Worm (Caenorhabditis elegans): ENCODE measurements around the gene F16G10.7.

DNA sequence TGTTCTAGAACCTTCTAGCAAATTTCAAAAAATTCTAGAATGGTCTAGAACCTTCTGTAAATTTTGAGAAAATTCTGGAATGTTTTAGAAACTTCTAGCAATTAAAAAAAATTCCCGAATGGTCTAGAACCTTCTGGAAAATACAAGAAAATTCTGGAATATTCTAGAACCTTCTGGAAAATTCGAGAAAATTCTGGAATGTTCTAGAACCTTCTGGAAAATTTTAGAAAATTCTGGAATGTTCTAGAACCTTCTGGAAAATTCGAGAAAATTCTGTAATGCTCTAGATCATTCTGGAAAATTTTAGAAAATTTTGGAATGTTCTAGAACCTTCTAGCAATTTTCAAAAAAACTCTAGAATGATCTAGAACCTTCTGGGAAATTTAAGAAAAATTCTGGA lies 49.6 kb downstream of the F16G10.7 start:
- TF ChIP-seq hmbx-1 (tag; optimal IDR thresholded peaks at IDR 0.05): no peak
- TF ChIP-seq scrt-1 (GFP tag; IDR thresholded peaks at IDR 0.05): no peak
- TF ChIP-seq pes-1 (GFP tag; IDR thresholded peaks at IDR 0.05): no peak

Measured in whole organism, early embryonic.